Fruit fly (Drosophila melanogaster): ENCODE results near the gene mamo.

DNA sequence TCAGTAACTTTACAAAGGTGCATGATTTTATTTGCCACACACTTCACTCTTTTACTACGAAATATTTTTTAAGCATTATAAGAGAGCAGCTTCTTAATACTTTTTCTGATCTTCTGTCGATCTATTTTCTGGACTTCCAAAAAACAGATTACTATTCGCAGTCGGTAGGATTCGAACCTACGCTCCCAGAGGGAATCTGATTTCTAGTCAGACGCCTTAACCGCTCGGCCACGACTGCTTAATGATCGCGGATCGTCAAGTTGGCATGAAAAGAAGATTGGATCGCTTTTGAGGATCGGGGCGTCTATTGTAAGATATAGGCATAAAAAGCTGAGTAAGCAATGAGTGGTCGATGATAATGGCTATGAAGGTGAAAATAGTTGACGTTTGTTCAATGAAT lies 35.1 kb upstream of the mamo start:
- TF ChIP-seq CG8478 (optimal IDR thresholded peaks at IDR 0.05) (no peak), CTCF (optimal IDR thresholded peaks at IDR 0.05) (no peak)
